Worm (Caenorhabditis elegans): ENCODE measurements around the gene T03G6.3.

Gene T03G6.3

DNA sequence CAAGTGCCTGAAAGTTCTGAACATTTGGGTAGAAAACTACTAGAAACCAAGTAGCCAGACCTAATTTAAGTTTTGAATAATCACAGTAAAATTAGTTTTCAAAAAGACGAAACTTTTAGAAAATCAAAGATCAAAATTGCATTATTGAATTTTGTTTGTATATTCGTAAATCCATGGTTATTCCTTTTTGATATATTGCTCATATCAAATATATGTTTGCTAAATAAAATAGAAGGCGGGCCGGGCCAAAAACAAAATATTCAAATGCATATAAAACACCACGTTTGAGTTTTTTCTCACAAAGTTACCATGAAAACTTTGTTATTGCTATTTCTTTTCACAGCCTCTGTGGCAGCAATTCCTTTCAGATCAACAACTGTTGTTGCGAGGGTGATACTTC, 38.1 kb downstream of the T03G6.3 start, which contains the start of gene ttr-42:
Gene ttr-42, plus strand, starts transcription at position 301 of the 400 bp plus-strand sequence.
- TF ChIP-seq nhr-129 (tag; optimal IDR thresholded peaks at IDR 0.05) (no peak), nhr-23 (tag; optimal IDR thresholded peaks at IDR 0.05) (no peak), gmeb-1 (tag; optimal IDR thresholded peaks at IDR 0.05) (no peak), peb-1 (tag; optimal IDR thresholded peaks at IDR 0.05) (no peak), lin-13 (GFP tag; optimal IDR thresholded peaks at IDR 0.05) (no peak), egl-27 (tag; optimal IDR thresholded peaks at IDR 0.05) (no peak), sem-4 (tag; optimal IDR thresholded peaks at IDR 0.05) (no peak)

DNA sequence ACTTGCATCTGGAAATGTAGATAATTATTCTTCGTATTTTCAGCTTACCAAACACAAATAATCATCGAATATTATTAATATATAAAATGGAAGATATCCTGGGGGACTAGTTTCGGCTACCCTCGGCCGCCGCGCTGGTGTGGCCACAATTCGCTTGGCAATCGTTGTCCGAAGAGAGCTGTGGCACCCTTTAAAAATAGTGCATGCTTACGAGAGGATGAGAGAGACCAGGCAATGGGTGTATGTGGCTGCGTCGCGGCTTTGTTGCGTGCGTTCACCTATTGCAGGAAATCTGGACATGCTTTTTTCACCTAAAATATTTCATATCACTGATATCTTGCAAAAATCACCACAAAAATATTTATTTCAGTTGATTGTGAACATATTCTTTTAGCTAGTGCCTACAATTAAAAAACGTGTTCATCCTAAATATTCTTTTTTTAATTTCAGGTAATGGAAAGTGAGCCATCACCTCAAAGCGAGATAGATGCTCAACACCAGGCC, 42.8 kb downstream of the T03G6.3 start, which contains the start of the genes ccd-5 and F52H2.1:
Gene ccd-5, minus strand, starts transcription at position 8 of the 504 bp plus-strand sequence.
Gene F52H2.1, plus strand, starts transcription at position 454 of the 504 bp plus-strand sequence.
- peak; percentile 18 for TF ChIP-seq nhr-129 (tag; optimal IDR thresholded peaks at IDR 0.05)
- TF ChIP-seq lin-39 (tag; optimal IDR thresholded peaks at IDR 0.05), result no peak
- TF ChIP-seq mab-5 (tag; optimal IDR thresholded peaks at IDR 0.05), result no peak
- TF ChIP-seq nhr-25 (tag; optimal IDR thresholded peaks at IDR 0.05), result no peak
- TF ChIP-seq C34F6.9 (tag; optimal IDR thresholded peaks at IDR 0.05), result peak; percentile 25
- TF ChIP-seq lsy-2 (tag; optimal IDR thresholded peaks at IDR 0.05), result peak in 1 of 2 experiments; percentile 24
- TF ChIP-seq blmp-1 (tag; optimal IDR thresholded peaks at IDR 0.05; ENCODE audit: insufficient read depth), result no peak
- TF ChIP-seq unc-55 (GFP tag; optimal IDR thresholded peaks at IDR 0.05), result peak; percentile 59
- peak; percentile 23 for TF ChIP-seq sma-9 (GFP tag; optimal IDR thresholded peaks at IDR 0.05)
- no peak for TF ChIP-seq sma-9 (tag; optimal IDR thresholded peaks at IDR 0.05)
- TF ChIP-seq elt-3 (tag; optimal IDR thresholded peaks at IDR 0.05), result no peak
- TF ChIP-seq mdl-1 (tag; optimal IDR thresholded peaks at IDR 0.05), result no peak
- TF ChIP-seq egl-27 (tag; optimal IDR thresholded peaks at IDR 0.05), result no peak

ce11 chrX:2569040-2569439, 46.5 kb downstream of the T03G6.3 start:
- peak; percentile 99 for TF ChIP-seq fos-1 (tag; optimal IDR thresholded peaks at IDR 0.05)
- no peak for TF ChIP-seq ztf-1 (GFP tag; conservative IDR thresholded peaks at IDR 0.05)
- TF ChIP-seq C34F6.9 (tag; optimal IDR thresholded peaks at IDR 0.05), result no peak
- no peak for TF ChIP-seq lin-11 (tag; optimal IDR thresholded peaks at IDR 0.05)
- TF ChIP-seq F13H6.1 (tag; optimal IDR thresholded peaks at IDR 0.05), result peak; percentile 46
- TF ChIP-seq mab-5 (tag; optimal IDR thresholded peaks at IDR 0.05), result no peak
- TF ChIP-seq snpc-4 (tag; optimal IDR thresholded peaks at IDR 0.05), result no peak
- no peak for TF ChIP-seq dmd-4 (tag; optimal IDR thresholded peaks at IDR 0.05)
- TF ChIP-seq blmp-1 (tag; optimal IDR thresholded peaks at IDR 0.05; ENCODE audit: insufficient read depth), result no peak
- TF ChIP-seq nhr-25 (tag; optimal IDR thresholded peaks at IDR 0.05), result no peak
- peak; percentile 60 for TF ChIP-seq sma-9 (GFP tag; optimal IDR thresholded peaks at IDR 0.05)
- TF ChIP-seq sma-9 (tag; optimal IDR thresholded peaks at IDR 0.05), result no peak
- no peak for TF ChIP-seq Y55F3AM.14 (GFP tag; optimal IDR thresholded peaks at IDR 0.05)
- no peak for TF ChIP-seq ceh-82 (tag; optimal IDR thresholded peaks at IDR 0.05)
- TF ChIP-seq lin-39 (tag; optimal IDR thresholded peaks at IDR 0.05), result no peak
- TF ChIP-seq unc-55 (GFP tag; optimal IDR thresholded peaks at IDR 0.05), result no peak
- TF ChIP-seq nhr-129 (tag; optimal IDR thresholded peaks at IDR 0.05), result peak; percentile 57
- TF ChIP-seq nhr-237 (tag; optimal IDR thresholded peaks at IDR 0.05), result no peak
- no peak for TF ChIP-seq sma-3 (GFP tag; optimal IDR thresholded peaks at IDR 0.05)
- TF ChIP-seq egl-27 (tag; optimal IDR thresholded peaks at IDR 0.05), result no peak
- TF ChIP-seq ZK546.5 (tag; optimal IDR thresholded peaks at IDR 0.05), result no peak
- TF ChIP-seq mbf-1 (tag; optimal IDR thresholded peaks at IDR 0.05), result no peak
- peak; percentile 26 for TF ChIP-seq gmeb-1 (tag; optimal IDR thresholded peaks at IDR 0.05)
- TF ChIP-seq skn-1 (tag; optimal IDR thresholded peaks at IDR 0.05), result no peak
- TF ChIP-seq ceh-16 (tag; optimal IDR thresholded peaks at IDR 0.05), result no peak
- TF ChIP-seq crh-2 (tag; optimal IDR thresholded peaks at IDR 0.05), result peak; percentile 40

ce11 chrX:2567761-2568160, 47.8 kb downstream of the T03G6.3 start:
- TF ChIP-seq sma-9 (GFP tag; optimal IDR thresholded peaks at IDR 0.05) (peak; percentile 28), sma-9 (tag; optimal IDR thresholded peaks at IDR 0.05) (no peak), unc-62 (GFP tag; optimal IDR thresholded peaks at IDR 0.05) (no peak)

ce11 chrX:2565308-2565773, 50.2 kb downstream of the T03G6.3 start, which contains the start of gene F52H2.15:
Gene F52H2.15, plus strand, starts transcription at chrX:2565358.
- TF ChIP-seq crh-2 (tag; optimal IDR thresholded peaks at IDR 0.05) (no peak), F13H6.1 (tag; optimal IDR thresholded peaks at IDR 0.05) (no peak), fos-1 (tag; optimal IDR thresholded peaks at IDR 0.05) (peak; percentile 77)

Measured in whole organism, L2 larva.